Worm (Caenorhabditis elegans): ENCODE measurements around the gene col-157.

ce11 chrV:11449404-11449803 lies 34.4 kb upstream of the col-157 start:
- no peak for TF ChIP-seq pha-4 (tag; optimal IDR thresholded peaks at IDR 0.05)
- no peak for TF ChIP-seq tbx-2 (tag; optimal IDR thresholded peaks at IDR 0.05)
